Worm (Caenorhabditis elegans) whole organism, late embryonic: ENCODE measurements around the gene W02D7.4.

ENCODE experiments used
- K02D7.2 ChIP-seq: sonication (generic microtip); optimal IDR thresholded peaks from 2 replicates; lab custom pipeline; 2017; ENCODE audit warnings: mild to moderate bottlenecking, missing genetic modification characterization, missing compliant biosample characterization
- K09A11.1 ChIP-seq: sonication (generic microtip); optimal IDR thresholded peaks from 2 replicates; lab custom pipeline; 2017; ENCODE audit warnings: antibody characterized with exemption, mild to moderate bottlenecking, missing genetic modification characterization, missing compliant biosample characterization; ENCODE audit not compliant: insufficient read depth
- Y22D7AL.16 ChIP-seq: sonication (generic microtip); optimal IDR thresholded peaks from 2 replicates; lab custom pipeline; 2016; ENCODE audit warnings: missing genetic modification characterization, missing compliant biosample characterization
- ceh-14 ChIP-seq: sonication (generic microtip); optimal IDR thresholded peaks from 2 replicates; lab custom pipeline; 2016; ENCODE audit warnings: missing genotype, missing genetic modification characterization, missing compliant biosample characterization
- ceh-18 ChIP-seq: sonication (generic microtip); optimal IDR thresholded peaks from 2 replicates; lab custom pipeline; 2016; ENCODE audit warnings: missing genetic modification characterization, missing compliant biosample characterization
- ceh-19 ChIP-seq: fragments of 200-800 bp; sonication (Bioruptor generic); optimal IDR thresholded peaks from 2 replicates; lab custom pipeline; 2018; ENCODE audit warnings: mild to moderate bottlenecking, missing genetic modification characterization, missing compliant biosample characterization
- ceh-2 ChIP-seq: sonication (generic microtip); optimal IDR thresholded peaks from 2 replicates; lab custom pipeline; 2016; ENCODE audit warnings: missing genotype, missing genetic modification characterization, missing compliant biosample characterization
- ceh-30 ChIP-seq: fragments of 150-350 bp; optimal IDR thresholded peaks from 2 replicates; lab custom pipeline; 2014; ENCODE audit warnings: missing biosample characterization, missing genetic modification characterization
- ceh-34 ChIP-seq: sonication (generic microtip); optimal IDR thresholded peaks from 2 replicates; lab custom pipeline; 2016; ENCODE audit warnings: mild to moderate bottlenecking, missing genetic modification characterization, missing compliant biosample characterization
- ceh-45 ChIP-seq: fragments of 200-800 bp; sonication (Bioruptor generic); IDR thresholded peaks from 2 replicates; pipeline ENCODE4 v1.3.6; 2022; ENCODE audit warnings: missing genetic modification reagents, missing genetic modification characterization, missing compliant biosample characterization
- ceh-48 ChIP-seq: sonication (generic microtip); optimal IDR thresholded peaks from 2 replicates; lab custom pipeline; 2016; ENCODE audit warnings: missing genetic modification characterization, inconsistent platforms, missing compliant biosample characterization
- che-1 ChIP-seq: sonication (generic microtip); optimal IDR thresholded peaks from 2 replicates; lab custom pipeline; 2016; ENCODE audit warnings: mild to moderate bottlenecking, missing genetic modification characterization, missing compliant biosample characterization
- elt-4 ChIP-seq: sonication (generic microtip); optimal IDR thresholded peaks from 2 replicates; lab custom pipeline; 2016; ENCODE audit warnings: missing genetic modification characterization, missing compliant biosample characterization
- eyg-1 ChIP-seq: sonication (generic microtip); optimal IDR thresholded peaks from 2 replicates; lab custom pipeline; 2016; ENCODE audit warnings: missing genotype, missing genetic modification characterization, missing compliant biosample characterization
- fkh-6 ChIP-seq: sonication (generic microtip); optimal IDR thresholded peaks from 2 replicates; lab custom pipeline; 2016; ENCODE audit warnings: missing genetic modification characterization, missing compliant biosample characterization
- gmeb-2 ChIP-seq: sonication (generic microtip); optimal IDR thresholded peaks from 2 replicates; lab custom pipeline; 2016; ENCODE audit warnings: missing genetic modification characterization, inconsistent platforms, missing compliant biosample characterization
- hlh-13 ChIP-seq: fragments of 200-800 bp; sonication (Bioruptor generic); optimal IDR thresholded peaks from 2 replicates; lab custom pipeline; 2018; ENCODE audit warnings: mild to moderate bottlenecking, missing genetic modification characterization, missing compliant biosample characterization
- hlh-30 ChIP-seq: sonication (generic microtip); optimal IDR thresholded peaks from 2 replicates; lab custom pipeline; 2017; ENCODE audit warnings: antibody characterized with exemption, missing genetic modification characterization, missing compliant biosample characterization; ENCODE audit not compliant: insufficient read depth
- hlh-8 ChIP-seq: sonication (generic microtip); optimal IDR thresholded peaks from 2 replicates; lab custom pipeline; 2016; ENCODE audit warnings: missing genotype, missing genetic modification characterization, missing compliant biosample characterization
- lim-6 ChIP-seq: sonication (generic microtip); optimal IDR thresholded peaks from 2 replicates; lab custom pipeline; 2016; ENCODE audit warnings: missing genetic modification characterization, missing compliant biosample characterization
- mec-3 ChIP-seq: sonication (generic microtip); optimal IDR thresholded peaks from 2 replicates; lab custom pipeline; 2016; ENCODE audit warnings: borderline replicate concordance, missing genetic modification characterization, missing compliant biosample characterization
- nfya-1 ChIP-seq: sonication (generic microtip); optimal IDR thresholded peaks from 2 replicates; lab custom pipeline; 2017; ENCODE audit warnings: missing genetic modification characterization, mild to moderate bottlenecking, missing compliant biosample characterization, antibody characterized with exemption, moderate library complexity
- nhr-11 ChIP-seq: fragments of 150-350 bp; optimal IDR thresholded peaks from 2 replicates; lab custom pipeline; 2014; ENCODE audit warnings: missing biosample characterization, missing genetic modification characterization
- nhr-232 ChIP-seq: sonication (generic microtip); optimal IDR thresholded peaks from 2 replicates; lab custom pipeline; 2016; ENCODE audit warnings: missing genetic modification characterization, missing compliant biosample characterization
- odd-2 ChIP-seq: sonication (generic microtip); optimal IDR thresholded peaks from 2 replicates; lab custom pipeline; 2017; ENCODE audit warnings: antibody characterized with exemption, mild to moderate bottlenecking, missing genetic modification characterization, missing compliant biosample characterization
- pag-3 ChIP-seq: sonication (generic microtip); optimal IDR thresholded peaks from 2 replicates; lab custom pipeline; 2016; ENCODE audit warnings: missing compliant biosample characterization, missing genetic modification characterization, borderline replicate concordance
- pax-1 ChIP-seq: fragments of 150-350 bp; optimal IDR thresholded peaks from 2 replicates; lab custom pipeline; 2014; ENCODE audit warnings: missing biosample characterization, missing genetic modification characterization
- pha-2 ChIP-seq: sonication (generic microtip); optimal IDR thresholded peaks from 2 replicates; lab custom pipeline; 2017; ENCODE audit warnings: mild to moderate bottlenecking, missing genetic modification characterization, missing compliant biosample characterization
- pqm-1 ChIP-seq: sonication (generic microtip); optimal IDR thresholded peaks from 2 replicates; lab custom pipeline; 2016; ENCODE audit warnings: missing genetic modification characterization, missing compliant biosample characterization
- sox-2 ChIP-seq: fragments of 200-800 bp; sonication (Bioruptor generic); IDR thresholded peaks from 2 replicates; pipeline ENCODE4 v1.3.6; 2022; ENCODE audit warnings: missing genetic modification reagents, missing genetic modification characterization, missing compliant biosample characterization
- sox-4 ChIP-seq: sonication (generic microtip); optimal IDR thresholded peaks from 2 replicates; lab custom pipeline; 2017; ENCODE audit warnings: mild to moderate bottlenecking, missing genetic modification characterization, inconsistent platforms, missing compliant biosample characterization
- tbx-2 ChIP-seq: sonication (generic microtip); optimal IDR thresholded peaks from 2 replicates; lab custom pipeline; 2016; ENCODE audit warnings: missing genetic modification characterization, missing compliant biosample characterization
- tbx-7 ChIP-seq: sonication (generic microtip); optimal IDR thresholded peaks from 2 replicates; lab custom pipeline; 2016; ENCODE audit warnings: missing genotype, missing genetic modification characterization, missing compliant biosample characterization
- unc-42 ChIP-seq: sonication (generic microtip); optimal IDR thresholded peaks from 2 replicates; lab custom pipeline; 2016; ENCODE audit warnings: missing genotype, missing genetic modification characterization, missing compliant biosample characterization
- unc-55 ChIP-seq: sonication (generic microtip); optimal IDR thresholded peaks from 2 replicates; lab custom pipeline; 2017; ENCODE audit warnings: missing biosample characterization, missing genetic modification reagents, missing genetic modification characterization
- unc-86 ChIP-seq: sonication (generic microtip); optimal IDR thresholded peaks from 2 replicates; lab custom pipeline; 2016; ENCODE audit warnings: missing genetic modification characterization, missing compliant biosample characterization
- ztf-16 ChIP-seq: sonication (generic microtip); optimal IDR thresholded peaks from 2 replicates; lab custom pipeline; 2017; ENCODE audit warnings: missing genetic modification characterization, missing compliant biosample characterization

Gene W02D7.4

ce11 chrV:8263941-8264340 is 33.5 kb downstream of the W02D7.4 start, which contains the start of gene C16D9.9:
Gene C16D9.9, plus strand, starts transcription at chrV:8264241.
- TF ChIP-seq ceh-34 (tag; lab: Kevin White, UChicago) (no peak), pqm-1 (no peak), hlh-8 (tag; lab: Kevin White, UChicago) (no peak), eyg-1 (tag; lab: Kevin White, UChicago) (no peak), che-1 (tag; lab: Kevin White, UChicago) (no peak), nhr-11 (tag; lab: Kevin White, UChicago) (no peak), pha-2 (tag; lab: Kevin White, UChicago) (no peak), pax-1 (no peak), sox-4 (tag; lab: Kevin White, UChicago) (no peak), unc-55 (GFP tag; lab: Kevin White, UChicago) (no peak), ceh-14 (no peak), Y22D7AL.16 (tag; lab: Kevin White, UChicago) (no peak), sox-2 (GFP tag; lab: Robert Waterston, UW) (no peak), hlh-13 (no peak)

DNA sequence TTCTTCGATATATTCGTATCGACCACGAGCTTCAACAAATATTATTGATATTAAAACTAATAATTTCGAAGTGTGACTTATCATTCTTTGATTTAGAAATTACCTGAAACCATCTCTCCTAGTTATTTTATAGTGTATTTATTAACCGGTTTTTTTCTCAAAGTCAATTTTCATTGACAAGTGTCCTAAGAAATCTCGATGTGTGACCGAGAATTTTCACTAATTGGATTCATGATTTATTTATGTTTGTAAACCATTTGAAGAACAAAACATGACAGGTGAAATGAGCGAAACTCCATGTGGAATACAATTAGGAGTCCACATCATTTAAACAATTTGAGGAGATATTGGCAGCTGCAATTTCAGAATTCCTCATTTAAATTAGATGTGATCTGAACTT is 33.9 kb downstream of the W02D7.4 start, which contains the start of gene C16D9.8:
TSS of gene C16D9.8 (minus strand) at position 101 of the 400 bp plus-strand sequence.
- TF ChIP-seq ceh-19 = no peak
- no peak for TF ChIP-seq gmeb-2 (tag; lab: Kevin White, UChicago)
- TF ChIP-seq odd-2 (tag; lab: Kevin White, UChicago) = no peak
- no peak for TF ChIP-seq unc-86
- TF ChIP-seq pax-1 = no peak
- TF ChIP-seq tbx-2 = no peak
- no peak for TF ChIP-seq nhr-232 (tag; lab: Kevin White, UChicago)
- TF ChIP-seq ceh-48 (tag; lab: Kevin White, UChicago) = no peak
- no peak for TF ChIP-seq ceh-30 (tag; lab: Kevin White, UChicago)
- TF ChIP-seq mec-3 = no peak
- TF ChIP-seq lim-6 (tag; lab: Kevin White, UChicago) = no peak
- no peak for TF ChIP-seq ztf-16 (tag; lab: Kevin White, UChicago)
- TF ChIP-seq ceh-18 (tag; lab: Kevin White, UChicago) = no peak
- no peak for TF ChIP-seq pag-3 (tag; lab: Kevin White, UChicago)

- TF ChIP-seq pag-3 (tag; lab: Kevin White, UChicago) (no peak), tbx-7 (tag; lab: Kevin White, UChicago) (no peak), fkh-6 (tag; lab: Kevin White, UChicago) (no peak)
- TF ChIP-seq, all 69 proteins: peak for 0
Observed at ce11 chrV:8262212-8262611, 35.2 kb downstream of the W02D7.4 start.

DNA sequence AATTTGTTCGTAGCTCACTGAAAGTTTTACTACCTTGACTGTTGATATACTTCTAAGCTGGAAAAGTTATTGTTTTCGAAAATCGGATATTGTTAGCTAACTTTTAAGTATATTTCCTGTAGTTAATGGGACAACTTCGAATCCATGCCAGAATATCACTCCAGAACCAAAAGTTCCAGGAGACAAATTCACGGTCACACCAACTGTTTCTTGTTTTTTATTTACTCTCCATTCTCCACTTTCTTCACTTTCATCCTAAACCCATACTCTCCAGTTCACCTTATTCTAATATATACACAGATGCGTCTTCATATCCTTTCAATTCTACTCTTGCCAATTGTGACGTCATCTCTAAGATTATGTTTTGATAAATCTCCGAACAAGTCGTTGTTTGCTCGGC is 38.4 kb downstream of the W02D7.4 start, which contains the start of gene C16D9.1:
TSS of gene C16D9.1 (plus strand) at position 301 of the 400 bp plus-strand sequence.
- TF ChIP-seq che-1 (tag; lab: Kevin White, UChicago) = no peak
- TF ChIP-seq unc-86 = no peak
- no peak for TF ChIP-seq ceh-2 (tag; lab: Kevin White, UChicago)
- no peak for TF ChIP-seq ztf-16 (tag; lab: Kevin White, UChicago)
- TF ChIP-seq hlh-30 (tag; lab: Kevin White, UChicago) = no peak
- TF ChIP-seq elt-4 (tag; lab: Kevin White, UChicago) = no peak
- TF ChIP-seq hlh-13 = no peak
- no peak for TF ChIP-seq pax-1
- no peak for TF ChIP-seq K09A11.1

DNA sequence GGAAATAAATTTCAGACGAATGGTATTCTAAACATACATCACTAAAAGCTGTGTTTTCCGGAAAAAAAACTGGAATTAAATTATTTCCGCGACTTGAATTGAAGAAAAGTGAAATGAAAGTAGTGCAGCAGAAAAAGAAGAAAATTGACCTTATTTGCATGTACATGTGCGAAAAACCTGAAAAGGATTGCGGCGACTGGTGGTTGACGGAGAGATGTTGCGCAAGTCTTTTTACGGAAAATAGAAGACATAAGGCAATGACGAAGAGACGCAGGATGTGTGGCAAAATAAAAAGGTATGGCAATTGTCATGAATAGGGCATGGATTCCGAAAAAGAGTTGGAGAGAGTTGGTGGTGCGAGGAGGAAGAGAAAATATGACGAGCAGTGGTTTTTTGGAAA is 42.4 kb downstream of the W02D7.4 start:
- peak; percentile 30 for TF ChIP-seq unc-42 (tag; lab: Kevin White, UChicago)
- TF ChIP-seq ztf-16 (tag; lab: Kevin White, UChicago) = no peak
- TF ChIP-seq K02D7.2 (tag; lab: Kevin White, UChicago) = no peak
- TF ChIP-seq hlh-8 (tag; lab: Kevin White, UChicago) = no peak
- no peak for TF ChIP-seq nfya-1 (tag; lab: Kevin White, UChicago)
- TF ChIP-seq ceh-45 (GFP tag; lab: Robert Waterston, UW) = no peak
